Worm (Caenorhabditis elegans) whole organism, early embryonic: Measurements from ENCODE around the gene clec-124.

Source experiments
- ama-1 ChIP-seq: fragments of 150-350 bp; optimal IDR thresholded peaks from 2 replicates; lab custom pipeline; 2014
- sea-1 ChIP-seq: fragments of 200-800 bp; sonication (Bioruptor generic); conservative IDR thresholded peaks from 2 replicates; pipeline ENCODE4 v1.3.6; 2022; ENCODE audit warnings: missing genetic modification characterization, missing compliant biosample characterization

DNA sequence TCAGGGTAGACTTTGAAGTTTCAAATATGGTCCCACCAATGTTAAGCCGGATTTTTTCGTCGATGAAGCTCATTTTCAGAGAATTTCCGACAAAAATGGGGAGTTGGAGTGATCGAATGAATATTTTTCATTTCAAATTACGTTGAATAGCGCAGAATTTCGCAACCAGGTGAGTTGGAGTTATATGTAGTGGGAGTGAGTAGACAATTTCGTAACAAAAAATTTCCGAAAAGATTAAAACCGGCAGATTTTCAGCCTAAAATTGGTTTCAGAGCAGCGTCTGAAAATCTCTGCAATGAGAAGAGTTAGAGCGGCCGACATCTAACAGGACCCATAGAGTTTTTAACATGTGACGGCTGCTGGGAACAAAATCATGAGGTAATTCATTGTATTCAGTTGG is 40.8 kb upstream of the clec-124 start, which contains the start of gene sdz-35:
- TF ChIP-seq sea-1 (GFP tag; lab: Robert Waterston, UW) (no peak), ama-1 (lab: Kevin White, UChicago) (no peak)
